Fruit fly (Drosophila melanogaster) whole organism, wandering third instar larva: Measurements from ENCODE around the gene p24-1.

Experiments used
- Abd-B ChIP-seq: fragments of >200 bp; optimal IDR thresholded peaks from 2 replicates; lab custom pipeline; 2017; ENCODE audit warnings: missing biosample characterization, missing genetic modification characterization
- CG32264 ChIP-seq: fragments of 200-800 bp; sonication (Bioruptor generic); optimal IDR thresholded peaks from 2 replicates; lab custom pipeline; 2016; ENCODE audit warnings: missing biosample characterization, missing genetic modification characterization
- CG9705 ChIP-seq: fragments of 200-800 bp; sonication (Bioruptor generic); optimal IDR thresholded peaks from 2 replicates; lab custom pipeline; 2018; ENCODE audit warnings: missing biosample characterization, mild to moderate bottlenecking, missing genetic modification characterization
- CrebA ChIP-seq: fragments of 200-800 bp; sonication (Bioruptor generic); optimal IDR thresholded peaks from 2 replicates; lab custom pipeline; 2016; ENCODE audit warnings: missing biosample characterization, mild to moderate bottlenecking, missing genetic modification characterization, borderline replicate concordance
- Dfd ChIP-seq: fragments of >200 bp; optimal IDR thresholded peaks from 2 replicates; lab custom pipeline; 2017; ENCODE audit warnings: missing biosample characterization, missing genetic modification characterization
- Dif ChIP-seq: fragments of 200-275, 200-300 bp; sonication (Bioruptor generic); optimal IDR thresholded peaks from 2 replicates; lab custom pipeline; 2018; ENCODE audit warnings: missing biosample characterization, missing genetic modification characterization; ENCODE audit not compliant: partially characterized antibody
- GATAd ChIP-seq: sonication (Bioruptor generic); optimal IDR thresholded peaks from 2 replicates; lab custom pipeline; 2016; ENCODE audit warnings: missing biosample characterization, missing genetic modification characterization
- Hnf4 ChIP-seq: fragments of 200-800 bp; sonication (Bioruptor generic); optimal IDR thresholded peaks from 2 replicates; lab custom pipeline; 2016; ENCODE audit warnings: missing biosample characterization, mild to moderate bottlenecking, missing genetic modification characterization
- Hr78 ChIP-seq: fragments of >200 bp; optimal IDR thresholded peaks from 2 replicates; lab custom pipeline; 2017; ENCODE audit warnings: missing biosample characterization, missing genetic modification characterization
- Hr83 ChIP-seq: fragments of 200-300 bp; sonication (Bioruptor generic); optimal IDR thresholded peaks from 2 replicates; lab custom pipeline; 2016; ENCODE audit warnings: missing biosample characterization, mild to moderate bottlenecking, missing genetic modification characterization, moderate library complexity; ENCODE audit not compliant: poor library complexity, severe bottlenecking
- Jra ChIP-seq: sonication (Bioruptor generic); optimal IDR thresholded peaks from 2 replicates; lab custom pipeline; 2016; ENCODE audit warnings: missing biosample characterization, missing genetic modification characterization
- Mio ChIP-seq: sonication (Bioruptor generic); optimal IDR thresholded peaks from 2 replicates; lab custom pipeline; 2016; ENCODE audit warnings: missing biosample characterization, missing genetic modification characterization
- OdsH ChIP-seq: fragments of 200-800 bp; sonication (Bioruptor generic); optimal IDR thresholded peaks from 2 replicates; lab custom pipeline; 2016; ENCODE audit warnings: missing biosample characterization, mild to moderate bottlenecking, missing genetic modification characterization
- Sp1 ChIP-seq: fragments of 200-800 bp; sonication (Bioruptor generic); optimal IDR thresholded peaks from 3 replicates; lab custom pipeline; 2019; ENCODE audit warnings: missing biosample characterization, mild to moderate bottlenecking, missing genetic modification characterization, moderate library complexity
- Vsx2 ChIP-seq: fragments of 200-300, 225-300 bp; sonication (Bioruptor generic); optimal IDR thresholded peaks from 2 replicates; lab custom pipeline; 2018; ENCODE audit warnings: missing biosample characterization, missing genetic modification characterization; ENCODE audit not compliant: partially characterized antibody
- br ChIP-seq: fragments of 200-800 bp; sonication (Bioruptor generic); optimal IDR thresholded peaks from 2 replicates; lab custom pipeline; 2016; ENCODE audit warnings: missing biosample characterization, missing genetic modification characterization
- dl ChIP-seq, 2 experiments: fragments of 175-275, 200-275 bp in 1 of 2; fragments of 200-275 bp in 1 of 2; sonication (Bioruptor generic); optimal IDR thresholded peaks; lab custom pipeline; 2018; ENCODE audit warnings: mild to moderate bottlenecking in 2 of 2, missing biosample characterization in 2 of 2, missing genetic modification characterization in 2 of 2, moderate library complexity in 2 of 2; ENCODE audit not compliant: partially characterized antibody in 2 of 2, insufficient read depth in 1 of 2
- dmrt93B ChIP-seq: fragments of 200-800 bp; sonication (Bioruptor generic); optimal IDR thresholded peaks from 2 replicates; lab custom pipeline; 2018; ENCODE audit warnings: missing biosample characterization, mild to moderate bottlenecking, missing genetic modification characterization
- dsf ChIP-seq: sonication (Bioruptor generic); optimal IDR thresholded peaks from 2 replicates; lab custom pipeline; 2016; ENCODE audit warnings: missing biosample characterization, missing genetic modification characterization, borderline replicate concordance
- ey ChIP-seq: fragments of 200-800 bp; sonication (Bioruptor generic); optimal IDR thresholded peaks from 2 replicates; lab custom pipeline; 2016; ENCODE audit warnings: missing biosample characterization, missing genetic modification characterization
- foxo ChIP-seq, 2 experiments: fragments of 200-800 bp; sonication (Bioruptor generic); optimal IDR thresholded peaks; 2 replicates in 1 of 2; 3 replicates in 1 of 2; lab custom pipeline; 2016 to 2017; ENCODE audit warnings: missing biosample characterization in 2 of 2, missing genetic modification characterization in 2 of 2
- h ChIP-seq: fragments of 200-800 bp; sonication (Bioruptor generic); optimal IDR thresholded peaks from 3 replicates; lab custom pipeline; 2016; ENCODE audit warnings: missing biosample characterization, mild to moderate bottlenecking, missing genetic modification characterization
- jim ChIP-seq: fragments of 175-275, 200-325 bp; sonication (Bioruptor generic); optimal IDR thresholded peaks from 2 replicates; lab custom pipeline; 2016; ENCODE audit warnings: missing biosample characterization, mild to moderate bottlenecking, missing genetic modification characterization
- lola ChIP-seq: fragments of >200 bp; optimal IDR thresholded peaks from 2 replicates; lab custom pipeline; 2017; ENCODE audit warnings: missing biosample characterization, missing genetic modification characterization
- pan ChIP-seq: fragments of >200 bp; optimal IDR thresholded peaks from 2 replicates; lab custom pipeline; 2017
- psq ChIP-seq: fragments of 200-800 bp; sonication (Bioruptor generic); optimal IDR thresholded peaks from 3 replicates; lab custom pipeline; 2017; ENCODE audit warnings: missing biosample characterization, mild to moderate bottlenecking, missing genetic modification characterization, moderate library complexity
- sage ChIP-seq: fragments of 200-800 bp; sonication (Bioruptor generic); optimal IDR thresholded peaks from 2 replicates; lab custom pipeline; 2016; ENCODE audit warnings: missing biosample characterization, mild to moderate bottlenecking, missing genetic modification characterization
- sv ChIP-seq: fragments of 200-800 bp; sonication (Bioruptor generic); optimal IDR thresholded peaks from 3 replicates; lab custom pipeline; 2016; ENCODE audit warnings: missing biosample characterization, missing genetic modification characterization
- tai ChIP-seq: sonication (Bioruptor generic); optimal IDR thresholded peaks from 2 replicates; lab custom pipeline; 2016; ENCODE audit warnings: missing biosample characterization, missing genetic modification characterization
- usp ChIP-seq: fragments of >200 bp; optimal IDR thresholded peaks from 2 replicates; lab custom pipeline; 2017; ENCODE audit warnings: missing biosample characterization, missing genetic modification characterization
- woc ChIP-seq: sonication (Bioruptor generic); optimal IDR thresholded peaks from 2 replicates; lab custom pipeline; 2016; ENCODE audit warnings: missing biosample characterization, mild to moderate bottlenecking, missing genetic modification characterization

p24-1 gene

DNA sequence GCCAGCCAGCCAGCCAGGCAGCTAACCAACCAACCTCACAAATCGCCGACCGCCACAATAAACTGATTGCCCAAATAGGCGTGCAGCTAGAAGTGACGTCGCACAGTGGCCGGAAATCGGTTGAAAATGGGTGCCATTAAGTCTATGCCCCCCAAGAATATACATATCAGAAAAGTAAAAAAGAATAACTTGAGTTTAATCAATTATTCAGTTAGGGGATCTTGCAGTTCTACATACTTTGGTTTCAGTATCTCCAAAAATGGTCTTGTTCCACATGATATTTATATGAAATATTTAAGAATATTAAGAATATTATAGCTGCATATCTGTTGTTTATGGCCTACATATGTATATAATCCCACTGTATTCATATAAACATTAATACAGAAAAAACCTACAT is 33.0 kb upstream of the p24-1 start:
- TF ChIP-seq tai (GFP tag; lab: Kevin White, UChicago) (no peak), foxo (GFP tag; optimal IDR thresholded peaks at IDR 0.05; lab: Kevin White, UChicago) (peak in 1 of 2 experiments; percentile 14), CrebA (GFP tag; lab: Kevin White, UChicago) (no peak), ey (GFP tag; lab: Kevin White, UChicago) (no peak), GATAd (no peak), CG32264 (GFP tag; lab: Kevin White, UChicago) (no peak), dmrt93B (GFP tag; lab: Kevin White, UChicago) (no peak), Vsx2 (no peak)

DNA sequence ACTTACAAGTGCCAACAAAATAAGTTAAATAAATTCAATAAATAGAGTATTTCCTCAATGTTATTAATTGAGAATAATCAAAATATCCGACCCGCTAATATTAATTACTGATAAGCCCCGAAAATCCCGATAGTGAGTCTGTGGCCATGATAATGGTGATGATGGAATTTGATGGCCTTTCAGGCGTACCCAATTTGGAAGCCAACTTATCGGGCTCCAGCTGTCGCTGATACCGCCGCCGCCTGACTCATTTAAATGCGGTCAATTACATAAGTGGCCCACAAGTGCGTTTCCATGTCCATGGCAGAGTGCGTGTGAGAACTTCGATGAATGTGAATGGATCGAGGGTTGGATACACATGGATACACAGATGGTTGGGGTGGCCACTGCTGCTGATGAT is 31.8 kb upstream of the p24-1 start:
- TF ChIP-seq Dif (no peak), br (GFP tag; lab: Kevin White, UChicago) (no peak), sv (GFP tag; lab: Kevin White, UChicago) (no peak), tai (GFP tag; lab: Kevin White, UChicago) (no peak), h (GFP tag; lab: Kevin White, UChicago) (no peak), dmrt93B (GFP tag; lab: Kevin White, UChicago) (no peak), dl (GFP tag; optimal IDR thresholded peaks at IDR 0.05; lab: Kevin White, UChicago; ENCODE audit: insufficient read depth in 1 of 2, partially characterized antibody in 2 of 2) (no peak), Hnf4 (GFP tag; lab: Kevin White, UChicago) (no peak), usp (no peak), Sp1 (GFP tag; lab: Kevin White, UChicago) (no peak), dsf (no peak), pan (no peak)

DNA sequence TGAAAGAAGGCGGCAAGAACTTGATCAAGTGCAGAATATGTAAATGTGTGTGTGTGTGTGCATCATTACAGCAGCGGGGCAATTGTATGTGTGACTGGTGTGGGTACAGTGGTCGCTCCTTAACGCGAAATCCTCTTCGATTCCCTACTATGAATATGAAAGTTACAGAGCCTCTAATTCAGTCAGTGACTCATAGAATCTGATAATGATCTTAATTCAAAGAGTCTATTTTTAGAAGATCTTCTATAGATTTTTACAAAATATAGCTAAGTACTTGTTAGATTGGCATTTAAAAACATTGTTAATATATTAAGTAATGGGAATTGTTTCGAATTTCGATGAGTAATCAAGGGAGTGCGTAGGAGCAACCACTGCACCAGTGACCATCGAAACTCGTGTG is 30.1 kb upstream of the p24-1 start:
- TF ChIP-seq CrebA (GFP tag; lab: Kevin White, UChicago) (no peak), woc (no peak), h (GFP tag; lab: Kevin White, UChicago) (no peak), Hr83 (no peak), sv (GFP tag; lab: Kevin White, UChicago) (no peak), Hr78 (GFP tag; lab: Kevin White, UChicago) (no peak), lola (GFP tag; lab: Kevin White, UChicago) (no peak), jim (no peak), OdsH (GFP tag; lab: Kevin White, UChicago) (no peak), Dfd (GFP tag; lab: Kevin White, UChicago) (no peak), Abd-B (no peak), CG9705 (GFP tag; lab: Kevin White, UChicago) (no peak)

DNA sequence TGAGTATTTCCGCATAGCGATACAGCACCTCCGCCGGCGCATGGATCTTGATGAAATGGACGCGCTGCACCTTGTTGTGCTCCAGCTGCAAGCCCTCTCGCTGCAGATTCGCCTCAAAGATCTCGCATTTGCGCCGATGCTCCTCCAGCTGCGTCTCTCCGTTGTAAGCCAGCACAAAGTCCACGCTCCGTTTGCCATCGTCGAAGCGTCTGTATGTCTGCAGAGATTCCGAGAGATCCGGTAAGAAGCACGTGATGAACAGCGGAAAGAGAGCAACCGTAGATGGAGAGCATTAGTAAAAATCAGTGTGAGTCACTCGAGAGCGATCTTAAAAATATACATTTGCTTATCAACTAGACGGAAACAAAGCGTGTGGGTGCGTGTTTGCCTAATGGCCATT is 29.4 kb upstream of the p24-1 start:
- TF ChIP-seq psq (GFP tag; lab: Kevin White, UChicago) (no peak), sage (GFP tag; lab: Kevin White, UChicago) (no peak), jim (no peak), dl (GFP tag; optimal IDR thresholded peaks at IDR 0.05; lab: Kevin White, UChicago; ENCODE audit: insufficient read depth in 1 of 2, partially characterized antibody in 2 of 2) (no peak), Dfd (GFP tag; lab: Kevin White, UChicago) (no peak), Sp1 (GFP tag; lab: Kevin White, UChicago) (no peak)

DNA sequence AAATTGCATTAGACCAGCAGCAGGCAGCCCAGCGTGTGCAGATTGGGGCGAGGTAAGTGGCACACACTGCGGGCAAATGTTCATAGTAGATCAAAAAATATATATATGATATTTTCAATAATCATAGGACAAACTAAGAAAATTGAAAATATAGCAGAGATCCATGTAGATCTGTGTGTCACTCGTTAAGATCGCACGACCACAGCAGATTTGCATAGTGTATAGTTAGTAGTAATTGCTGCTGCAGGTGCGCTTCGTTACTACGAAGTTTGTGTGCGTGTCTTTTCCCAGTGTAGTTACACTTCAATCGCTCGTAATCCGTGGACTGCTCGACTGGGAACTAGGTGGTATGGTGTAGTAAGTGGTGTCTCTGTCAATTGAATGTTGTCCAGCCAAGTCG is 24.8 kb upstream of the p24-1 start, which contains the start of gene CG10352:
TSS of gene CG10352 (minus strand) at position 4 of the 400 bp plus-strand sequence.
- no peak for TF ChIP-seq GATAd
- no peak for TF ChIP-seq dmrt93B (GFP tag; lab: Kevin White, UChicago)
- TF ChIP-seq sv (GFP tag; lab: Kevin White, UChicago) = no peak
- TF ChIP-seq psq (GFP tag; lab: Kevin White, UChicago) = no peak
- no peak for TF ChIP-seq woc
- TF ChIP-seq br (GFP tag; lab: Kevin White, UChicago) = no peak
- TF ChIP-seq dsf = no peak

DNA sequence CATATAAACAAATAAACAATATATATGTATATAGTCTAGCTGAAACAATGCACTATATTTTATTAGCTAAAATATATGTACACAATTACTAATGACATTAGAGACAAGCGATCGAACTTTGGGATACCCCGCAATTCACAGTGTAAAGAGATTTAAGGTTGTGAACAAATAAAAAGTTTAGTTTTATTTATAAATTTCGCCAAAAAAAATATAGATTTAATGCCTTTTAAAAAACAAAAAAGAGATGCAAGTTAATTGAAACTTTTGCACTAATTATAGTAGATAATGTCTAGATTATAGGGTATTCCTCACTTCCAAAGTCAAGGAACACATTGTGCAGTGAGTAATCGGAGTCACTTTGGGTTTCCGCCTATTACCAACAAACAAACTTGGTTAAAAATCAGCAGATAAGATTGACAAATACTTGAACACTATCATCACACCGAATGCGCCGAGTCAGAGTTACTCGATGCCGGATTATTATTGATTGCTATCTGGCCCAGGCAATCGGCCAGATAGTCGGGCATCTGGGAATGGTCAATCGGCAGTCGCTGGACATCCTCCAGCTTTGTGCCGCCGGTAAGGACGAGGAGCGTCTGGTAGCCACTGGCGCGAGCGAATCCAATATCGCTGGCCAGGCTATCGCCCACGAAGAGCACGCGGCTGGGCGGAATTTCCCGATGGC is 23.0 kb upstream of the p24-1 start:
- TF ChIP-seq usp (no peak), Abd-B (no peak), Sp1 (GFP tag; lab: Kevin White, UChicago) (no peak), Jra (GFP tag; lab: Kevin White, UChicago) (no peak), Mio (no peak), psq (GFP tag; lab: Kevin White, UChicago) (no peak)
- TF ChIP-seq, all 38 proteins: peak for 0
